1 fruit fly cellular context compared by ENCODE assay signal in the genomic region with DNA sequence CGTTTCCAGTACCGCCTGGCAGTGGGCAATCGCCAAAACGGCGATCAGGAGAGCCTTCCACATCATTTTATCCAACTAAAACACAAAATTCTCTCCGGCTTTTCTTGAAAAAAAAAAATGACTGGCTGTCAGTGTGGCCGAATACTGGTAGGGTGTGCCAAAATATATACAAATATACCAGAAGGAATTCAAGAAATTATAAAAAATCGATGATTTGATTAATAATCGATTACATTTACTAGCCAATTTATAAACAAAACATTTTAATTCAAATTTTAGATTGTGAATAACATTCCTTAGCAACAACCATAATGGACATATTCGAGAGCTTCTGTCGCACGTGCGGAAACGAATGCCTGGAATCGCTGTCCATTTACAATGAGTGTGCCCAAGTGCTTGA.
TF ChIP-seq lines count a peak whose summit lies in the region.

A gene (minus strand): TSS at position 150 of the 400 bp plus-strand sequence.
A gene (plus strand): TSS at position 257 of the 400 bp plus-strand sequence.

TF ChIP-seq in whole organism, embryonic, 481 proteins besides CTCF, POLR2A, EP300 and RAD21 (continued from another document):
- TF ChIP-seq CG32772 (GFP tag; IDR thresholded peaks at IDR 0.05; lab: Robert Waterston, UW) = peak; percentile 45; the same call in 1 of the 2 replicates
- peak; percentile 67 for TF ChIP-seq Dref (GFP tag; IDR thresholded peaks at IDR 0.05; lab: Robert Waterston, UW)
- peak; percentile 50; the same call in 1 of the 3 replicates for TF ChIP-seq CG34422 (GFP tag; IDR thresholded peaks at IDR 0.05; lab: Robert Waterston, UW)
- TF ChIP-seq CG9215 (GFP tag; IDR thresholded peaks at IDR 0.05; lab: Robert Waterston, UW) = no peak
- peak; percentile 39; the same call in 1 of the 3 replicates for TF ChIP-seq HLH4C (GFP tag; IDR thresholded peaks at IDR 0.05; lab: Robert Waterston, UW; ENCODE audit: partially characterized antibody)
- TF ChIP-seq pnt (GFP tag; optimal IDR thresholded peaks at IDR 0.05; lab: Kevin White, UChicago) = no peak
- TF ChIP-seq bigmax (GFP tag; optimal IDR thresholded peaks at IDR 0.05; lab: Kevin White, UChicago) = peak; percentile 71
- no peak for TF ChIP-seq CG33213 (GFP tag; optimal IDR thresholded peaks at IDR 0.05; lab: Kevin White, UChicago)
- no peak for TF ChIP-seq CG15601 (tag; optimal IDR thresholded peaks at IDR 0.05; lab: Kevin White, UChicago)
- TF ChIP-seq D19A (tag; optimal IDR thresholded peaks at IDR 0.05; lab: Kevin White, UChicago) = no peak
- TF ChIP-seq CG5953 (GFP tag; IDR thresholded peaks at IDR 0.05; lab: Robert Waterston, UW) = no peak
- TF ChIP-seq CG2116 (GFP tag; optimal IDR thresholded peaks at IDR 0.05; lab: Kevin White, UChicago) = peak; percentile 40
- TF ChIP-seq stwl (tag; optimal IDR thresholded peaks at IDR 0.05; lab: Kevin White, UChicago) = peak; percentile 54
- peak; percentile 62; the same call in 2 of the 3 replicates for TF ChIP-seq CG11560 (tag; IDR thresholded peaks at IDR 0.05; lab: Robert Waterston, UW)
- no peak for TF ChIP-seq CG15514 (GFP tag; optimal IDR thresholded peaks at IDR 0.05; lab: Kevin White, UChicago)
- peak; percentile 46 for TF ChIP-seq hbn (GFP tag; IDR thresholded peaks at IDR 0.05; lab: Robert Waterston, UW; ENCODE audit: partially characterized antibody)
- TF ChIP-seq CG18262 (tag; optimal IDR thresholded peaks at IDR 0.05; lab: Kevin White, UChicago) = no peak
- peak; percentile 65 for TF ChIP-seq E2f2 (GFP tag; IDR thresholded peaks at IDR 0.05; lab: Robert Waterston, UW)
- TF ChIP-seq Awh (GFP tag; IDR thresholded peaks at IDR 0.05; lab: Robert Waterston, UW) = no peak
